Fruit fly (Drosophila melanogaster) whole organism, prepupa: ENCODE measurements around the gene Ten-m.

Experiments
- CG10669 ChIP-seq: fragments of 200-800 bp; sonication (Bioruptor generic); optimal IDR thresholded peaks from 3 replicates; lab custom pipeline; 2018; ENCODE audit warnings: missing biosample characterization, mild to moderate bottlenecking, missing genetic modification characterization, moderate library complexity
- CG15336 ChIP-seq: fragments of 200-800 bp; sonication (Bioruptor generic); IDR thresholded peaks from 2 replicates; pipeline ENCODE4 v1.3.6; 2022; ENCODE audit warnings: missing biosample characterization, missing genetic modification characterization
- CG16779 ChIP-seq: fragments of 200-800 bp; sonication (Bioruptor generic); optimal IDR thresholded peaks from 3 replicates; lab custom pipeline; 2017; ENCODE audit warnings: missing biosample characterization, mild to moderate bottlenecking, missing genetic modification characterization
- CG9139 ChIP-seq: fragments of 200-800 bp; sonication (Bioruptor generic); optimal IDR thresholded peaks from 3 replicates; lab custom pipeline; 2017; ENCODE audit warnings: missing biosample characterization, mild to moderate bottlenecking, missing genetic modification characterization
- Ets21C ChIP-seq: fragments of 200-800 bp; sonication (Bioruptor generic); optimal IDR thresholded peaks from 3 replicates; lab custom pipeline; 2016; ENCODE audit warnings: missing biosample characterization, missing genetic modification characterization
- Hr4 ChIP-seq: fragments of 200-800 bp; sonication (Bioruptor generic); optimal IDR thresholded peaks from 3 replicates; lab custom pipeline; 2016; ENCODE audit warnings: missing biosample characterization, missing genetic modification characterization
- Lpt ChIP-seq: fragments of 200-800 bp; sonication (Bioruptor generic); optimal IDR thresholded peaks from 3 replicates; lab custom pipeline; 2016; ENCODE audit warnings: missing biosample characterization, missing genetic modification characterization
- Sox15 ChIP-seq: fragments of 200-800 bp; sonication (Bioruptor generic); optimal IDR thresholded peaks from 3 replicates; lab custom pipeline; 2016; ENCODE audit warnings: missing biosample characterization, missing genetic modification characterization
- esn ChIP-seq: fragments of 200-800 bp; sonication (Bioruptor generic); optimal IDR thresholded peaks from 2 replicates; lab custom pipeline; 2016; ENCODE audit warnings: missing biosample characterization, mild to moderate bottlenecking, missing genetic modification characterization, moderate library complexity
- lz ChIP-seq: fragments of 200-800 bp; sonication (Bioruptor generic); optimal IDR thresholded peaks from 3 replicates; lab custom pipeline; 2016; ENCODE audit warnings: missing biosample characterization, missing genetic modification characterization
- salr ChIP-seq, 2 experiments: fragments of 200-800 bp; sonication (Bioruptor generic); optimal IDR thresholded peaks; 3 replicates each; lab custom pipeline; 2016 to 2018; ENCODE audit warnings: missing biosample characterization in 2 of 2, missing genetic modification characterization in 2 of 2, mild to moderate bottlenecking in 1 of 2
- spab ChIP-seq: fragments of 200-800 bp; sonication (Bioruptor generic); optimal IDR thresholded peaks from 2 replicates; lab custom pipeline; 2017; ENCODE audit warnings: missing biosample characterization, mild to moderate bottlenecking, missing genetic modification characterization, missing genetic modification reagents

DNA sequence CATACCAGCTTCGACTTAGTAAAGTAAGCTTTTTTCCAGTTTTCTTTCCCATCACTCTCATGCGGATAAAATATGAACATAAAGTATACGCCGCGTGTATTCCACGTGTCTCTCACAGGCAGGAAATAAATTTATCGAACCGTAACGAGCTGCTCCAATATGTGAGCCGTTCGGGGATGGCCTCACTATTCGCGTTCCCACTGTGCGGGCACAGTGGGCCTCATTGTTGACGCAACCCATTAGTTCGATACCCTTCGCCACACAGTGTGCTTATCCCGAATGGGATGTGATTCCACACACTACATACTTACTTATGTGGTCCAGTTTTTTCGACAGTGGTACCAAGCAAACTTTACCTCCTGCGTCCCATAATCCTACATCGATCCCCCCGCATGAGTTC lies 131.7 kb downstream of the Ten-m start:
- TF ChIP-seq Ets21C (GFP tag; lab: Kevin White, UChicago) (no peak), CG10669 (no peak), esn (GFP tag; lab: Kevin White, UChicago) (no peak), CG15336 (GFP tag; lab: Robert Waterston, UW) (no peak), Hr4 (GFP tag; lab: Kevin White, UChicago) (peak; percentile 2), CG9139 (no peak), Lpt (GFP tag; lab: Kevin White, UChicago) (no peak), CG16779 (tag; lab: Kevin White, UChicago) (no peak), lz (GFP tag; lab: Kevin White, UChicago) (no peak), salr (GFP tag; optimal IDR thresholded peaks at IDR 0.05; lab: Kevin White, UChicago) (no peak), spab (GFP tag; lab: Kevin White, UChicago) (no peak), Sox15 (GFP tag; lab: Kevin White, UChicago) (no peak)
